Worm (Caenorhabditis elegans) whole organism, L3 larva: Measurements from ENCODE around the gene ZK470.14.

Experiments used
- R02D3.7 ChIP-seq: fragments of 150-350 bp; optimal IDR thresholded peaks from 2 replicates; lab custom pipeline; 2014; ENCODE audit warnings: missing biosample characterization, missing genetic modification characterization
- ZK546.5 ChIP-seq: sonication (generic microtip); optimal IDR thresholded peaks from 2 replicates; lab custom pipeline; 2017; ENCODE audit warnings: missing biosample characterization, missing genetic modification characterization
- aly-2 ChIP-seq: fragments of 150-350 bp; optimal IDR thresholded peaks from 2 replicates; lab custom pipeline; 2014; ENCODE audit warnings: missing biosample characterization, missing genetic modification characterization
- ama-1 ChIP-seq: fragments of 150-350 bp; optimal IDR thresholded peaks from 2 replicates; lab custom pipeline; 2018
- ceh-28 ChIP-seq: fragments of 150-350 bp; optimal IDR thresholded peaks from 2 replicates; lab custom pipeline; 2014; ENCODE audit warnings: missing biosample characterization, missing genetic modification reagents, missing genetic modification characterization
- egl-5 ChIP-seq: fragments of 150-350 bp; optimal IDR thresholded peaks from 2 replicates; lab custom pipeline; 2017; ENCODE audit warnings: missing biosample characterization, missing genetic modification reagents, missing genetic modification characterization, inconsistent platforms
- elt-2 ChIP-seq: sonication (generic microtip); optimal IDR thresholded peaks from 2 replicates; lab custom pipeline; 2016; ENCODE audit warnings: missing genetic modification reagents, mild to moderate bottlenecking, missing genetic modification characterization, missing compliant biosample characterization
- elt-3 ChIP-seq, 3 experiments: fragments of 150-350 bp in 1 of 3; sonication (generic microtip) in 2 of 3; optimal IDR thresholded peaks; 2 replicates in 2 of 3; 4 replicates in 1 of 3; lab custom pipeline; 2014 to 2017; ENCODE audit warnings: missing biosample characterization in 3 of 3, missing genetic modification characterization in 3 of 3
- hmg-11 ChIP-seq: sonication (generic microtip); optimal IDR thresholded peaks from 2 replicates; lab custom pipeline; 2016; ENCODE audit warnings: missing genetic modification characterization, missing compliant biosample characterization
- lin-15B ChIP-seq: fragments of 150-350 bp; optimal IDR thresholded peaks from 2 replicates; lab custom pipeline; 2014; ENCODE audit warnings: missing biosample characterization, missing genetic modification characterization
- lin-39 ChIP-seq: fragments of 150-350 bp; optimal IDR thresholded peaks from 2 replicates; lab custom pipeline; 2018; ENCODE audit warnings: missing biosample characterization, missing genetic modification reagents, missing genetic modification characterization
- nfya-1 ChIP-seq: sonication (generic microtip); optimal IDR thresholded peaks from 2 replicates; lab custom pipeline; 2017; ENCODE audit warnings: missing genetic modification characterization, mild to moderate bottlenecking, missing compliant biosample characterization, antibody characterized with exemption, moderate library complexity; ENCODE audit not compliant: insufficient read depth
- nhr-12 ChIP-seq: fragments of 150-350 bp; optimal IDR thresholded peaks from 2 replicates; lab custom pipeline; 2014; ENCODE audit warnings: missing biosample characterization, missing genetic modification characterization
- nhr-23 ChIP-seq: fragments of 150-350 bp; optimal IDR thresholded peaks from 2 replicates; lab custom pipeline; 2014; ENCODE audit warnings: missing biosample characterization, missing genetic modification reagents, missing genetic modification characterization
- nhr-25 ChIP-seq: sonication (generic microtip); optimal IDR thresholded peaks from 2 replicates; lab custom pipeline; 2017; ENCODE audit warnings: missing biosample characterization, missing genetic modification characterization
- nhr-28 ChIP-seq: fragments of 150-350 bp; optimal IDR thresholded peaks from 2 replicates; lab custom pipeline; 2014; ENCODE audit warnings: missing biosample characterization, missing genetic modification characterization
- nhr-43 ChIP-seq: sonication (generic microtip); optimal IDR thresholded peaks from 2 replicates; lab custom pipeline; 2016; ENCODE audit warnings: mild to moderate bottlenecking, missing genetic modification characterization, missing compliant biosample characterization; ENCODE audit not compliant: poor library complexity, severe bottlenecking
- nhr-67 ChIP-seq: fragments of 150-350 bp; optimal IDR thresholded peaks from 2 replicates; lab custom pipeline; 2014; ENCODE audit warnings: missing biosample characterization, missing genetic modification characterization
- nhr-76 ChIP-seq: fragments of 150-350 bp; sonication (generic microtip); optimal IDR thresholded peaks from 5 replicates; lab custom pipeline; 2014; ENCODE audit warnings: missing biosample characterization, missing genetic modification characterization
- pha-4 ChIP-seq: fragments of 150-350 bp; optimal IDR thresholded peaks from 2 replicates; lab custom pipeline; 2014; ENCODE audit warnings: missing biosample characterization, missing genetic modification reagents, missing genetic modification characterization
- pqm-1 ChIP-seq: fragments of 150-350 bp; optimal IDR thresholded peaks from 2 replicates; lab custom pipeline; 2017; ENCODE audit warnings: missing biosample characterization, missing genetic modification characterization, inconsistent platforms
- sea-2 ChIP-seq: fragments of 150-350 bp; sonication (generic microtip); optimal IDR thresholded peaks from 4 replicates; lab custom pipeline; 2014; ENCODE audit warnings: missing biosample characterization, missing genetic modification reagents, missing genetic modification characterization
- skn-1 ChIP-seq: fragments of 150-350 bp; optimal IDR thresholded peaks from 2 replicates; lab custom pipeline; 2014; ENCODE audit warnings: missing biosample characterization, missing genetic modification characterization
- snpc-4 ChIP-seq: fragments of 150-350 bp; optimal IDR thresholded peaks from 2 replicates; lab custom pipeline; 2014; ENCODE audit warnings: missing biosample characterization, missing genetic modification characterization
- tbx-2 ChIP-seq: sonication (generic microtip); optimal IDR thresholded peaks from 2 replicates; lab custom pipeline; 2016; ENCODE audit warnings: mild to moderate bottlenecking, missing genetic modification characterization, missing compliant biosample characterization
- unc-39 ChIP-seq: sonication (generic microtip); optimal IDR thresholded peaks from 4 replicates; lab custom pipeline; 2017; ENCODE audit warnings: missing biosample characterization, missing genetic modification characterization
- zag-1 ChIP-seq: fragments of 150-350 bp; optimal IDR thresholded peaks from 2 replicates; lab custom pipeline; 2014; ENCODE audit warnings: missing biosample characterization, missing genetic modification characterization

Gene ZK470.14

DNA sequence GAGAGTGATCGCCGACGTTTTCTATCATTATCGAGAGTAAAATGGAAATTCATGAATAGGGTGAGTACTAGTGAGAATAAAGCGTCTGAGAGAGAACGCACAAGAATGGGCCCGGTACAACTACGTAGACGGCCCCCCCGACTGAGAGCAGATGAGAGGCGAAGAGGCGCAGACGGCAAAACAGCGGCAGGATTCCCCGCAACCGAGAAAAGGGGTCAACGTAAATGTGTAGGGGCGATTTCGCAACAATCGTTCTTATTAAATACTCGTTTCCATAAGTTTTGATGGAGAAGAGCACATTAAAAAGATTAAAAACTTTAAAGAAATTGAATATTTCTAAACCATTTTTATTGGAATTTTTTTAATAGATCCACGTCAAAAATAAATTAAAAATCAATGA, 47.4 kb downstream of the ZK470.14 start:
- TF ChIP-seq sea-2 (GFP tag; lab: Kevin White, UChicago) (no peak), nfya-1 (peak; percentile 63), nhr-23 (tag; lab: Kevin White, UChicago) (peak; percentile 52), hmg-11 (tag; lab: Kevin White, UChicago) (peak; percentile 37), nhr-43 (tag; lab: Kevin White, UChicago) (peak; percentile 38), snpc-4 (tag; lab: Kevin White, UChicago) (peak; percentile 7), ama-1 (no peak), pha-4 (tag; lab: Kevin White, UChicago) (peak; percentile 15)
- TF ChIP-seq, all 47 proteins: peak for 6

DNA sequence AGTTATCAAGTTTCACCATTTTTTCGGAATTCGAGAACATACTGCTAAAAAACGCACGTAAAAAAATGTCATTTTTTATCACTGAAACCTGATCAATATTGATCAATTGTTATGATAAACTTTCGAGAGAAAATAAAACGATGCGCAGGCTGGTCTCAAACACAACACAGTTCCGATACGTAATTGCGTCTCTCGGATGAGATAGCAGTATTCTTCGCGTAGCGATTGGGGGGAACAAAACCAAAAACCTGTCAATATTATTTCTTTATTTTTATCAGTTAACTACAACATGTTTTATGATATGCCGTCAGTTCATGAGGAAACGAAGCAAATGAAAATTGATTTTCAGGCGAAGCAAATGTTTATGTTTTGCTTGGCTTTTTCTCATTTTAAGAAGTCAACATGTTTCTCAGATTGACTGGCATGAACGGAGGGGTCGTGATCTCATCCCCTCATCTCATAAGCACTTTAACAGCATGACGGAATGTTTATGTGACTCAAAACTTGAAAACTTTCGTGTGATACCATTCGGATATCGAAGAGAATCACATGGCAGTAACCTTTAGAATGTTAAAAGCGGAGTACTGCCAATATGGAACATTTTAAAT, 48.4 kb downstream of the ZK470.14 start:
- no peak for TF ChIP-seq lin-15B (tag; lab: Kevin White, UChicago)
- peak; percentile 11 for TF ChIP-seq egl-5 (tag; lab: Kevin White, UChicago)
- no peak for TF ChIP-seq R02D3.7 (tag; lab: Kevin White, UChicago)
- no peak for TF ChIP-seq nhr-25 (tag; lab: Kevin White, UChicago)
- no peak for TF ChIP-seq nhr-43 (tag; lab: Kevin White, UChicago)
- peak; percentile 32 for TF ChIP-seq nhr-23 (tag; lab: Kevin White, UChicago)
- TF ChIP-seq aly-2 (tag; lab: Kevin White, UChicago), result no peak
- TF ChIP-seq nhr-28 (tag; lab: Kevin White, UChicago), result no peak
- no peak for TF ChIP-seq zag-1 (tag; lab: Kevin White, UChicago)
- TF ChIP-seq pha-4 (tag; lab: Kevin White, UChicago), result peak; percentile 22
- TF ChIP-seq nfya-1, result no peak
- no peak for TF ChIP-seq nhr-12 (tag; lab: Kevin White, UChicago)
- TF ChIP-seq pqm-1 (tag; lab: Kevin White, UChicago), result peak; percentile 46
- no peak for TF ChIP-seq skn-1
- no peak for TF ChIP-seq tbx-2 (tag; lab: Kevin White, UChicago)
- no peak for TF ChIP-seq elt-3 (tag; optimal IDR thresholded peaks at IDR 0.05; lab: Kevin White, UChicago)
- TF ChIP-seq ZK546.5 (tag; lab: Kevin White, UChicago), result no peak
- TF ChIP-seq ceh-28 (tag; lab: Kevin White, UChicago), result peak; percentile 16
- TF ChIP-seq elt-2 (tag; lab: Kevin White, UChicago), result peak; percentile 85

DNA sequence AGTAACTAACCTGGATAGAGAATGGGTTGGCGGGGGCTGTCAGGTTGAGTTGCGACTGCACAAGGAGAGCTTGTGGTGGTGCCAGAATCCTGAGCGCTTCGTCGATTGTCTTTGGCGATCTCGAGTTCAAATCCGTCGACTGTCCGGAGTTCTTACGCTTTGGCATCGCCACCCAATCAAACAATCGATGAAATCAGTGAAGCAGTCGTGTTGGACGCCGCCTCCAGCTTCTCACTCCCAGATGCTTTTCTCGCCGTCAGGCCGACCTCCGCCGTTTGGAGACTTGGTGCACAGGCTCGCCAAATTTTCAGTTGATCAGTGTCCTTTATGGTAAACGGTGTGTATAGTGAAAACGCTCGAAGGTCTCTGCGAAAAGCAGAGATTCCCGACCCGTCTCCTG, 49.6 kb downstream of the ZK470.14 start, which contains the start of the genes F20B6.10 and hpk-1:
Gene F20B6.10, minus strand, starts transcription at position 303 of the 400 bp plus-strand sequence.
Gene hpk-1, minus strand, starts transcription at position 397 of the 400 bp plus-strand sequence.
- no peak for TF ChIP-seq elt-2 (tag; lab: Kevin White, UChicago)
- no peak for TF ChIP-seq nhr-67 (tag; lab: Kevin White, UChicago)
- no peak for TF ChIP-seq ama-1
- no peak for TF ChIP-seq sea-2 (GFP tag; lab: Kevin White, UChicago)
- TF ChIP-seq nhr-76 (tag; lab: Kevin White, UChicago), result no peak
- TF ChIP-seq ceh-28 (tag; lab: Kevin White, UChicago), result no peak
- no peak for TF ChIP-seq lin-39 (tag; lab: Kevin White, UChicago)
- no peak for TF ChIP-seq ZK546.5 (tag; lab: Kevin White, UChicago)
- TF ChIP-seq, all 47 proteins: peak for 0

DNA sequence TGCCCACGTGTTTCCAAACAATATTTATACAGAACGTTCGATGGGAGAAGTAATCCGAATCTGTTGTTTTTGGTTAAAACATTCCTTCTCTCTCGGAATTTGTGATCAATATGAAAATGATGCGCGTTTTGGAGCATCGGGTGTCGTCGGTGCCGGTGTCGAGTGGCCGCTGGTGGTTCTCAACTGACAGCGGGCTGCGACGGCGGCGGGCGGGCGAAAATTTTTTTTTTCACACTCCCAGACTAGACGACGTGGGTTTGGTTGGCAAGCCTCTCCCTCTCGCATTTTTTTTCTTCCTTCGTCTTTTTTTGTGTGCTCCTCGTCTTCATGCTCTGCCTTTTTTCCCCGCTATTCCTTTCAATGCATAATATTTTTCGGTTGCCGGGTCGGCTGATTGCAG, 50.9 kb downstream of the ZK470.14 start, which contains the start of gene W01H2.2:
Gene W01H2.2, minus strand, starts transcription at position 285 of the 400 bp plus-strand sequence.
- no peak for TF ChIP-seq unc-39 (tag; lab: Kevin White, UChicago)
- peak; percentile 41 for TF ChIP-seq hmg-11 (tag; lab: Kevin White, UChicago)
